Fruit fly (Drosophila melanogaster): Measurements from ENCODE around the gene CG13994.

- TF ChIP-seq lab (GFP tag; optimal IDR thresholded peaks at IDR 0.05): peak; percentile 67
- TF ChIP-seq Optix (GFP tag; IDR thresholded peaks at IDR 0.05): no peak
- TF ChIP-seq run (tag; optimal IDR thresholded peaks at IDR 0.05): no peak
- peak; percentile 5 for TF ChIP-seq CG11398 (GFP tag; optimal IDR thresholded peaks at IDR 0.05)
- TF ChIP-seq cg (GFP tag; optimal IDR thresholded peaks at IDR 0.05): no peak
- peak; percentile 38 for TF ChIP-seq CG9727 (GFP tag; optimal IDR thresholded peaks at IDR 0.05)
- peak; percentile 51 for TF ChIP-seq phol (tag; optimal IDR thresholded peaks at IDR 0.05)
- no peak for TF ChIP-seq D19A (tag; optimal IDR thresholded peaks at IDR 0.05)
- peak; percentile 19 for TF ChIP-seq dmrt11E (tag; optimal IDR thresholded peaks at IDR 0.05)
- TF ChIP-seq CG4730 (GFP tag; IDR thresholded peaks at IDR 0.05): no peak
- peak; percentile 41 for TF ChIP-seq lilli (GFP tag; optimal IDR thresholded peaks at IDR 0.05)
- TF ChIP-seq en (GFP tag; optimal IDR thresholded peaks at IDR 0.05): no peak
- TF ChIP-seq MBD-R2 (GFP tag; IDR thresholded peaks at IDR 0.05): peak; percentile 98
These were observed 35.9 kb downstream of the CG13994 start, which contains the start of gene CG9175 for dm6 chr2L:6098479-6099269.

Measured in whole organism, embryonic.